Worm (Caenorhabditis elegans) whole organism, L4 larva: ENCODE measurements around the gene grl-27.
A peak's percentile ranks its signal among the peaks of the same experiment; 100 is the strongest.
"Not testable (repeated sequence)": the region's sequence is repeated elsewhere in the genome, so short reads cannot be mapped to it uniquely, and the experiment has no call there.

Experiments
- F26F4.8 ChIP-seq: fragments of 200-800 bp; sonication (Bioruptor generic); conservative IDR thresholded peaks from 2 replicates; pipeline ENCODE4 v1.3.6; 2022; ENCODE audit warnings: missing genetic modification characterization, missing compliant biosample characterization
- F44E2.7 ChIP-seq: fragments of 200-800 bp; sonication (Bioruptor generic); IDR thresholded peaks from 2 replicates; pipeline ENCODE4 v2.1.2; 2022; ENCODE audit warnings: missing genetic modification characterization, missing compliant biosample characterization
- F49E8.2 ChIP-seq: sonication (generic microtip); optimal IDR thresholded peaks from 2 replicates; lab custom pipeline; 2016; ENCODE audit warnings: missing compliant biosample characterization, mild to moderate bottlenecking, missing genetic modification characterization, borderline replicate concordance
- Y5F2A.4 ChIP-seq: fragments of 200-800 bp; sonication (Bioruptor generic); optimal IDR thresholded peaks from 2 replicates; lab custom pipeline; 2018; ENCODE audit warnings: mild to moderate bottlenecking, missing genetic modification characterization, missing compliant biosample characterization
- Y75B8A.6 ChIP-seq: fragments of 200-800 bp; sonication (Bioruptor generic); IDR thresholded peaks from 2 replicates; pipeline ENCODE4 v1.3.6; 2022; ENCODE audit warnings: missing genetic modification reagents, missing genetic modification characterization, missing compliant biosample characterization
- aha-1 ChIP-seq: fragments of 150-350 bp; peaks from one replicate; lab custom pipeline; 2014; ENCODE audit warnings: missing biosample characterization, missing genetic modification characterization
- ama-1 ChIP-seq: fragments of 150-350 bp; optimal IDR thresholded peaks from 2 replicates; lab custom pipeline; 2014; ENCODE audit warnings: inconsistent platforms, mixed read lengths
- ceh-28 ChIP-seq: fragments of 150-350 bp; optimal IDR thresholded peaks from 2 replicates; lab custom pipeline; 2014; ENCODE audit warnings: missing biosample characterization, missing genetic modification reagents, missing genetic modification characterization
- ceh-82 ChIP-seq: sonication (generic microtip); optimal IDR thresholded peaks from 2 replicates; lab custom pipeline; 2017; ENCODE audit warnings: missing biosample characterization, missing genetic modification characterization
- cey-2 ChIP-seq: sonication (generic microtip); optimal IDR thresholded peaks from 3 replicates; lab custom pipeline; 2017; ENCODE audit warnings: missing genetic modification characterization, mild to moderate bottlenecking, missing compliant biosample characterization, antibody characterized with exemption, borderline replicate concordance; ENCODE audit not compliant: insufficient read depth
- daf-12 ChIP-seq: fragments of 150-350 bp; optimal IDR thresholded peaks from 2 replicates; lab custom pipeline; 2014; ENCODE audit warnings: missing biosample characterization, missing genetic modification reagents, missing genetic modification characterization
- daf-8 ChIP-seq: fragments of 200-800 bp; sonication (Bioruptor generic); IDR thresholded peaks from 2 replicates; pipeline ENCODE4 v1.3.6; 2022; ENCODE audit warnings: missing genetic modification characterization, missing compliant biosample characterization
- dmd-6 ChIP-seq: fragments of 200-800 bp; sonication (Bioruptor generic); IDR thresholded peaks from 2 replicates; pipeline ENCODE4 v1.3.6; 2022; ENCODE audit warnings: missing genetic modification reagents, missing genetic modification characterization, missing compliant biosample characterization
- dmd-9 ChIP-seq: fragments of 200-800 bp; sonication (Bioruptor generic); IDR thresholded peaks from 2 replicates; pipeline ENCODE4 v1.3.6; 2022; ENCODE audit warnings: missing genetic modification reagents, missing genetic modification characterization, missing compliant biosample characterization
- duxl-1 ChIP-seq: sonication (generic microtip); optimal IDR thresholded peaks from 2 replicates; lab custom pipeline; 2016; ENCODE audit warnings: mild to moderate bottlenecking, missing genetic modification characterization, moderate library complexity, missing compliant biosample characterization; ENCODE audit not compliant: poor library complexity
- dve-1 ChIP-seq: sonication (generic microtip); optimal IDR thresholded peaks from 2 replicates; lab custom pipeline; 2017; ENCODE audit warnings: antibody characterized with exemption, mild to moderate bottlenecking, missing genetic modification characterization, missing compliant biosample characterization; ENCODE audit not compliant: insufficient read depth
- egl-27 ChIP-seq: sonication (generic microtip); optimal IDR thresholded peaks from 3 replicates; lab custom pipeline; 2017; ENCODE audit warnings: missing biosample characterization, missing genetic modification reagents, missing genetic modification characterization
- egl-43 ChIP-seq: fragments of 200-800 bp; sonication (Bioruptor generic); IDR thresholded peaks from 2 replicates; pipeline ENCODE4 v1.3.6; 2022; ENCODE audit warnings: missing genetic modification reagents, missing genetic modification characterization, missing compliant biosample characterization
- hif-1 ChIP-seq, 2 experiments: sonication (generic microtip); optimal IDR thresholded peaks; 2 replicates each; lab custom pipeline; 2016 to 2017; ENCODE audit warnings: missing compliant biosample characterization in 2 of 2, missing genetic modification characterization in 2 of 2, missing genetic modification reagents in 2 of 2, missing genotype in 2 of 2, mild to moderate bottlenecking in 1 of 2
- jun-1 ChIP-seq: fragments of 150-350 bp; optimal IDR thresholded peaks from 2 replicates; lab custom pipeline; 2014; ENCODE audit warnings: missing biosample characterization, missing genetic modification reagents, missing genetic modification characterization
- lin-1 ChIP-seq: fragments of 200-800 bp; sonication (Bioruptor generic); IDR thresholded peaks from 2 replicates; pipeline ENCODE4 v1.3.6; 2022; ENCODE audit warnings: missing genetic modification reagents, missing genetic modification characterization, missing compliant biosample characterization
- lin-13 ChIP-seq: fragments of 150-350 bp; optimal IDR thresholded peaks from 2 replicates; lab custom pipeline; 2014; ENCODE audit warnings: missing biosample characterization, missing genetic modification reagents, missing genetic modification characterization
- mxl-3 ChIP-seq: fragments of 200-800 bp; sonication (Bioruptor generic); optimal IDR thresholded peaks from 2 replicates; lab custom pipeline; 2018; ENCODE audit warnings: mild to moderate bottlenecking, missing genetic modification characterization, missing compliant biosample characterization
- nhr-10 ChIP-seq: fragments of 150-350 bp; optimal IDR thresholded peaks from 2 replicates; lab custom pipeline; 2014; ENCODE audit warnings: missing biosample characterization, missing genetic modification characterization
- nhr-11 ChIP-seq: fragments of 150-350 bp; optimal IDR thresholded peaks from 2 replicates; lab custom pipeline; 2014; ENCODE audit warnings: missing biosample characterization, missing genetic modification characterization
- nhr-6 ChIP-seq: fragments of 150-350 bp; optimal IDR thresholded peaks from 2 replicates; lab custom pipeline; 2014; ENCODE audit warnings: missing biosample characterization, missing genetic modification characterization
- pha-4 ChIP-seq, 2 experiments: fragments of 150-350 bp in 1 of 2; fragments of 200-800 bp in 1 of 2; sonication (Bioruptor generic) in 1 of 2; IDR thresholded peaks in 1 of 2; optimal IDR thresholded peaks in 1 of 2; 2 replicates each; pipeline versions ENCODE4 v1.3.6 to Lab custom; 2014 to 2022; ENCODE audit warnings: missing genetic modification characterization in 2 of 2, missing genetic modification reagents in 2 of 2, missing biosample characterization in 1 of 2, missing compliant biosample characterization in 1 of 2
- saeg-2 ChIP-seq: fragments of 200-800 bp; sonication (Bioruptor generic); IDR thresholded peaks from 2 replicates; pipeline ENCODE4 v1.3.6; 2022; ENCODE audit warnings: missing genetic modification reagents, missing genetic modification characterization, missing compliant biosample characterization
- sdz-12 ChIP-seq: fragments of 200-800 bp; sonication (Bioruptor generic); optimal IDR thresholded peaks from 2 replicates; lab custom pipeline; 2018; ENCODE audit warnings: mild to moderate bottlenecking, missing genetic modification characterization, missing compliant biosample characterization
- spr-3 ChIP-seq: fragments of 200-800 bp; sonication (Bioruptor generic); optimal IDR thresholded peaks from 2 replicates; lab custom pipeline; 2018; ENCODE audit warnings: mild to moderate bottlenecking, missing genetic modification characterization, missing compliant biosample characterization
- tra-1 ChIP-seq: fragments of 200-800 bp; sonication (Bioruptor generic); IDR thresholded peaks from 2 replicates; pipeline ENCODE4 v1.3.6; 2022; ENCODE audit warnings: missing genetic modification reagents, missing genetic modification characterization, missing compliant biosample characterization
- unc-39 ChIP-seq: sonication (generic microtip); optimal IDR thresholded peaks from 2 replicates; lab custom pipeline; 2017; ENCODE audit warnings: missing biosample characterization, missing genetic modification characterization
- zag-1 ChIP-seq: fragments of 150-350 bp; optimal IDR thresholded peaks from 2 replicates; lab custom pipeline; 2014; ENCODE audit warnings: missing biosample characterization, missing genetic modification characterization
- zfp-3 ChIP-seq: fragments of 200-800 bp; sonication (Bioruptor generic); conservative IDR thresholded peaks from 2 replicates; pipeline ENCODE4 v1.3.6; 2022; ENCODE audit warnings: missing genetic modification reagents, missing genetic modification characterization, missing compliant biosample characterization
- ztf-11 ChIP-seq: fragments of 150-350 bp; optimal IDR thresholded peaks from 2 replicates; lab custom pipeline; 2014; ENCODE audit warnings: missing biosample characterization, missing genetic modification characterization
- ztf-7 ChIP-seq: fragments of 150-350 bp; optimal IDR thresholded peaks from 2 replicates; lab custom pipeline; 2014; ENCODE audit warnings: missing biosample characterization, missing genetic modification characterization

The grl-27 gene

ce11 chrV:3605325-3605724, 29.7 kb upstream of the grl-27 start, which contains the start of gene T22F3.8:
Gene T22F3.8 (minus strand): TSS chrV:3605425.
- no peak for TF ChIP-seq dve-1 (tag; lab: Kevin White, UChicago)
- no peak for TF ChIP-seq sdz-12
- TF ChIP-seq spr-3 (GFP tag; lab: Kevin White, UChicago): no peak
- no peak for TF ChIP-seq lin-1 (GFP tag; lab: Robert Waterston, UW)
- no peak for TF ChIP-seq ama-1 (lab: Kevin White, UChicago)
- no peak for TF ChIP-seq unc-39 (tag; lab: Kevin White, UChicago)
- TF ChIP-seq egl-43 (GFP tag; lab: Robert Waterston, UW): no peak
- no peak for TF ChIP-seq dmd-6 (GFP tag; lab: Robert Waterston, UW)
- no peak for TF ChIP-seq lin-13 (GFP tag; lab: Kevin White, UChicago)
- no peak for TF ChIP-seq ztf-11
- TF ChIP-seq daf-8 (GFP tag; lab: Robert Waterston, UW): no peak
- TF ChIP-seq zfp-3 (GFP tag; lab: Robert Waterston, UW): no peak
- TF ChIP-seq zag-1: no peak
- no peak for TF ChIP-seq pha-4 (GFP tag; IDR thresholded peaks at IDR 0.05; lab: Robert Waterston, UW)
- no peak for TF ChIP-seq pha-4 (tag; optimal IDR thresholded peaks at IDR 0.05; lab: Kevin White, UChicago)
- no peak for TF ChIP-seq saeg-2 (GFP tag; lab: Robert Waterston, UW)
- no peak for TF ChIP-seq duxl-1 (tag; lab: Kevin White, UChicago)
- TF ChIP-seq egl-27 (tag; lab: Kevin White, UChicago): no peak
- no peak for TF ChIP-seq daf-12 (tag; lab: Kevin White, UChicago)

ce11 chrV:3600570-3600969, 24.9 kb upstream of the grl-27 start, which contains the start of gene T22F3.7:
Gene T22F3.7 (minus strand): TSS chrV:3600670.
- TF ChIP-seq nhr-6 (no peak), F44E2.7 (no peak), pha-4 (GFP tag; IDR thresholded peaks at IDR 0.05; lab: Robert Waterston, UW) (no peak), pha-4 (tag; optimal IDR thresholded peaks at IDR 0.05; lab: Kevin White, UChicago) (no peak), egl-27 (tag; lab: Kevin White, UChicago) (no peak), F26F4.8 (no peak), daf-8 (GFP tag; lab: Robert Waterston, UW) (no peak), jun-1 (no peak), ceh-82 (tag; lab: Kevin White, UChicago) (no peak), cey-2 (tag; lab: Kevin White, UChicago) (no peak)

ce11 chrV:3597052-3597451, 21.4 kb upstream of the grl-27 start, which contains the start of gene srh-212:
Gene srh-212 (minus strand): TSS chrV:3597152.
- not testable (repeated sequence) for TF ChIP-seq zfp-3 (GFP tag; lab: Robert Waterston, UW); F49E8.2 (tag; lab: Kevin White, UChicago); hif-1 (tag; optimal IDR thresholded peaks at IDR 0.05; lab: Kevin White, UChicago)

- TF ChIP-seq aha-1 (tag; lab: Kevin White, UChicago) (peak; percentile 84), Y75B8A.6 (GFP tag; lab: Robert Waterston, UW) (no peak), Y5F2A.4 (no peak), mxl-3 (GFP tag; lab: Kevin White, UChicago) (no peak), nhr-11 (tag; lab: Kevin White, UChicago) (no peak), tra-1 (GFP tag; lab: Robert Waterston, UW) (no peak), nhr-10 (no peak)
Measured at ce11 chrV:3594936-3595335, 19.3 kb upstream of the grl-27 start, which contains the start of gene srh-213. Gene srh-213 (minus strand): TSS chrV:3595036.

ce11 chrV:3592099-3592498, 16.4 kb upstream of the grl-27 start, which contains the start of gene T22F3.12:
Gene T22F3.12 (minus strand): TSS chrV:3592199.
- TF ChIP-seq dmd-9 (GFP tag; lab: Robert Waterston, UW): no peak
- no peak for TF ChIP-seq ceh-28 (tag; lab: Kevin White, UChicago)
- TF ChIP-seq ztf-7 (tag; lab: Kevin White, UChicago): no peak
- TF ChIP-seq pha-4 (GFP tag; IDR thresholded peaks at IDR 0.05; lab: Robert Waterston, UW): no peak
- no peak for TF ChIP-seq pha-4 (tag; optimal IDR thresholded peaks at IDR 0.05; lab: Kevin White, UChicago)
